Worm (Caenorhabditis elegans) whole organism, L4 larva: ENCODE results near the gene ZC443.4.

Source experiments
- F10B5.3 ChIP-seq: sonication (generic microtip); optimal IDR thresholded peaks from 2 replicates; lab custom pipeline; 2016; ENCODE audit warnings: mild to moderate bottlenecking, missing genetic modification characterization, missing compliant biosample characterization
- F37D6.2 ChIP-seq: sonication (generic microtip); optimal IDR thresholded peaks from 2 replicates; lab custom pipeline; 2016; ENCODE audit warnings: mild to moderate bottlenecking, missing genetic modification characterization, missing compliant biosample characterization
- F44E2.7 ChIP-seq: fragments of 200-800 bp; sonication (Bioruptor generic); IDR thresholded peaks from 2 replicates; pipeline ENCODE4 v2.1.2; 2022; ENCODE audit warnings: missing genetic modification characterization, missing compliant biosample characterization
- R02D3.7 ChIP-seq: fragments of 150-350 bp; sonication (generic microtip); optimal IDR thresholded peaks from 3 replicates; lab custom pipeline; 2014; ENCODE audit warnings: missing biosample characterization, missing genetic modification characterization
- T20F7.1 ChIP-seq: fragments of 200-800 bp; sonication (Bioruptor generic); optimal IDR thresholded peaks from 2 replicates; lab custom pipeline; 2018; ENCODE audit warnings: mild to moderate bottlenecking, missing genetic modification characterization, missing compliant biosample characterization
- Y48G9A.11 ChIP-seq: fragments of 200-800 bp; sonication (Bioruptor generic); IDR thresholded peaks from 2 replicates; pipeline ENCODE4 v1.3.6; 2022; ENCODE audit warnings: missing genetic modification reagents, missing genetic modification characterization, missing compliant biosample characterization
- ZK546.5 ChIP-seq, 2 experiments: sonication (generic microtip); optimal IDR thresholded peaks; 2 replicates each; lab custom pipeline; 2017; ENCODE audit warnings: missing biosample characterization in 2 of 2, missing genetic modification characterization in 2 of 2
- aha-1 ChIP-seq: fragments of 150-350 bp; peaks from one replicate; lab custom pipeline; 2014; ENCODE audit warnings: missing biosample characterization, missing genetic modification characterization
- attf-4 ChIP-seq: sonication (generic microtip); optimal IDR thresholded peaks from 3 replicates; lab custom pipeline; 2017; ENCODE audit warnings: missing biosample characterization, missing genetic modification characterization
- ceh-20 ChIP-seq: fragments of 200-800 bp; sonication (Bioruptor generic); IDR thresholded peaks from 2 replicates; pipeline ENCODE4 v1.3.6; 2022; ENCODE audit warnings: missing genetic modification reagents, missing genetic modification characterization, missing compliant biosample characterization
- ceh-44 ChIP-seq: fragments of 200-800 bp; sonication (Bioruptor generic); IDR thresholded peaks from 2 replicates; pipeline ENCODE4 v1.3.6; 2022; ENCODE audit warnings: missing genetic modification reagents, missing genetic modification characterization, missing compliant biosample characterization
- ceh-82 ChIP-seq: sonication (generic microtip); optimal IDR thresholded peaks from 2 replicates; lab custom pipeline; 2017; ENCODE audit warnings: missing biosample characterization, missing genetic modification characterization
- ces-1 ChIP-seq: fragments of 150-350 bp; sonication (generic microtip); optimal IDR thresholded peaks from 4 replicates; lab custom pipeline; 2014; ENCODE audit warnings: missing biosample characterization, missing genetic modification reagents, missing genetic modification characterization
- ctbp-1 ChIP-seq: fragments of 200-800 bp; sonication (Bioruptor generic); IDR thresholded peaks from 2 replicates; pipeline ENCODE4 v1.3.6; 2022; ENCODE audit warnings: missing genetic modification reagents, missing genetic modification characterization, missing compliant biosample characterization
- daf-12 ChIP-seq: fragments of 150-350 bp; optimal IDR thresholded peaks from 2 replicates; lab custom pipeline; 2014; ENCODE audit warnings: missing biosample characterization, missing genetic modification reagents, missing genetic modification characterization
- daf-8 ChIP-seq: fragments of 200-800 bp; sonication (Bioruptor generic); IDR thresholded peaks from 2 replicates; pipeline ENCODE4 v1.3.6; 2022; ENCODE audit warnings: missing genetic modification characterization, missing compliant biosample characterization
- dmd-6 ChIP-seq: fragments of 200-800 bp; sonication (Bioruptor generic); IDR thresholded peaks from 2 replicates; pipeline ENCODE4 v1.3.6; 2022; ENCODE audit warnings: missing genetic modification reagents, missing genetic modification characterization, missing compliant biosample characterization
- dmd-9 ChIP-seq: fragments of 200-800 bp; sonication (Bioruptor generic); IDR thresholded peaks from 2 replicates; pipeline ENCODE4 v1.3.6; 2022; ENCODE audit warnings: missing genetic modification reagents, missing genetic modification characterization, missing compliant biosample characterization
- dpl-1 ChIP-seq: fragments of 150-350 bp; optimal IDR thresholded peaks from 2 replicates; lab custom pipeline; 2014; ENCODE audit warnings: missing biosample characterization, missing genetic modification reagents, missing genetic modification characterization
- duxl-1 ChIP-seq: sonication (generic microtip); optimal IDR thresholded peaks from 2 replicates; lab custom pipeline; 2016; ENCODE audit warnings: mild to moderate bottlenecking, missing genetic modification characterization, moderate library complexity, missing compliant biosample characterization; ENCODE audit not compliant: poor library complexity
- dve-1 ChIP-seq: sonication (generic microtip); optimal IDR thresholded peaks from 2 replicates; lab custom pipeline; 2017; ENCODE audit warnings: antibody characterized with exemption, mild to moderate bottlenecking, missing genetic modification characterization, missing compliant biosample characterization; ENCODE audit not compliant: insufficient read depth
- fkh-10 ChIP-seq: fragments of 150-350 bp; optimal IDR thresholded peaks from 2 replicates; lab custom pipeline; 2014; ENCODE audit warnings: missing biosample characterization, missing genetic modification reagents, missing genetic modification characterization
- fos-1 ChIP-seq: fragments of 150-350 bp; optimal IDR thresholded peaks from 2 replicates; lab custom pipeline; 2014; ENCODE audit warnings: missing biosample characterization, missing genetic modification characterization
- hif-1 ChIP-seq, 2 experiments: sonication (generic microtip); optimal IDR thresholded peaks; 2 replicates each; lab custom pipeline; 2016 to 2017; ENCODE audit warnings: missing compliant biosample characterization in 2 of 2, missing genetic modification characterization in 2 of 2, missing genetic modification reagents in 2 of 2, missing genotype in 2 of 2, mild to moderate bottlenecking in 1 of 2
- hlh-11 ChIP-seq: fragments of 200-800 bp; sonication (Bioruptor generic); optimal IDR thresholded peaks from 2 replicates; lab custom pipeline; 2018; ENCODE audit warnings: mild to moderate bottlenecking, missing genetic modification characterization, missing compliant biosample characterization
- hlh-30 ChIP-seq: sonication (generic microtip); optimal IDR thresholded peaks from 2 replicates; lab custom pipeline; 2017; ENCODE audit warnings: antibody characterized with exemption, mild to moderate bottlenecking, missing genetic modification characterization, missing compliant biosample characterization; ENCODE audit not compliant: insufficient read depth
- lin-15B ChIP-seq: fragments of 150-350 bp; sonication (generic microtip); optimal IDR thresholded peaks from 3 replicates; lab custom pipeline; 2014; ENCODE audit warnings: missing biosample characterization, missing genetic modification characterization
- madf-9 ChIP-seq: fragments of 200-800 bp; sonication (Bioruptor generic); conservative IDR thresholded peaks from 2 replicates; pipeline ENCODE4 v1.3.6; 2022; ENCODE audit warnings: missing genetic modification reagents, missing genetic modification characterization, missing compliant biosample characterization
- mdl-1 ChIP-seq, 2 experiments: fragments of 150-350 bp in 1 of 2; sonication (generic microtip) in 1 of 2; optimal IDR thresholded peaks; 2 replicates each; lab custom pipeline; 2014 to 2017; ENCODE audit warnings: missing biosample characterization in 2 of 2, missing genetic modification characterization in 2 of 2
- mdt-29 ChIP-seq: fragments of 200-800 bp; sonication (Bioruptor generic); IDR thresholded peaks from 2 replicates; pipeline ENCODE4 v1.3.6; 2022; ENCODE audit warnings: missing genetic modification reagents, missing genetic modification characterization, missing compliant biosample characterization
- mep-1 ChIP-seq: fragments of 150-350 bp; sonication (generic microtip); optimal IDR thresholded peaks from 3 replicates; lab custom pipeline; 2014; ENCODE audit warnings: missing biosample characterization, missing genetic modification characterization
- mes-2 ChIP-seq: sonication (generic microtip); optimal IDR thresholded peaks from 2 replicates; lab custom pipeline; 2016; ENCODE audit warnings: missing genotype, mild to moderate bottlenecking, missing genetic modification characterization, missing compliant biosample characterization; ENCODE audit not compliant: poor library complexity, severe bottlenecking
- mxl-2 ChIP-seq: fragments of 200-800 bp; sonication (Bioruptor generic); conservative IDR thresholded peaks from 2 replicates; pipeline ENCODE4 v1.3.6; 2022; ENCODE audit warnings: missing genetic modification reagents, missing genetic modification characterization, missing compliant biosample characterization
- mxl-3 ChIP-seq: fragments of 200-800 bp; sonication (Bioruptor generic); optimal IDR thresholded peaks from 2 replicates; lab custom pipeline; 2018; ENCODE audit warnings: mild to moderate bottlenecking, missing genetic modification characterization, missing compliant biosample characterization
- nhr-10 ChIP-seq: fragments of 150-350 bp; optimal IDR thresholded peaks from 2 replicates; lab custom pipeline; 2014; ENCODE audit warnings: missing biosample characterization, missing genetic modification characterization
- nhr-11 ChIP-seq: fragments of 150-350 bp; optimal IDR thresholded peaks from 2 replicates; lab custom pipeline; 2014; ENCODE audit warnings: missing biosample characterization, missing genetic modification characterization
- nhr-41 ChIP-seq: fragments of 200-800 bp; sonication (Bioruptor generic); IDR thresholded peaks from 2 replicates; pipeline ENCODE4 v1.3.6; 2022; ENCODE audit warnings: missing genetic modification reagents, missing genetic modification characterization, missing compliant biosample characterization
- nhr-42 ChIP-seq: fragments of 200-800 bp; sonication (Bioruptor generic); IDR thresholded peaks from 2 replicates; pipeline ENCODE4 v1.3.6; 2022; ENCODE audit warnings: missing genetic modification characterization, missing compliant biosample characterization
- nhr-48 ChIP-seq: sonication (generic microtip); optimal IDR thresholded peaks from 2 replicates; lab custom pipeline; 2016; ENCODE audit warnings: mild to moderate bottlenecking, missing genetic modification characterization, missing compliant biosample characterization
- nhr-6 ChIP-seq: fragments of 150-350 bp; optimal IDR thresholded peaks from 2 replicates; lab custom pipeline; 2014; ENCODE audit warnings: missing biosample characterization, missing genetic modification characterization
- rbr-2 ChIP-seq: sonication (generic microtip); optimal IDR thresholded peaks from 2 replicates; lab custom pipeline; 2016; ENCODE audit warnings: missing genotype, missing genetic modification characterization, missing compliant biosample characterization
- saeg-2 ChIP-seq: fragments of 200-800 bp; sonication (Bioruptor generic); IDR thresholded peaks from 2 replicates; pipeline ENCODE4 v1.3.6; 2022; ENCODE audit warnings: missing genetic modification reagents, missing genetic modification characterization, missing compliant biosample characterization
- set-16 ChIP-seq: fragments of 200-800 bp; sonication (Bioruptor generic); IDR thresholded peaks from 2 replicates; pipeline ENCODE4 v1.3.6; 2022; ENCODE audit warnings: missing genetic modification reagents, missing genetic modification characterization, missing compliant biosample characterization
- snpc-4 ChIP-seq: fragments of 150-350 bp; optimal IDR thresholded peaks from 2 replicates; lab custom pipeline; 2014; ENCODE audit warnings: missing biosample characterization, missing genetic modification characterization
- tra-1 ChIP-seq: fragments of 200-800 bp; sonication (Bioruptor generic); IDR thresholded peaks from 2 replicates; pipeline ENCODE4 v1.3.6; 2022; ENCODE audit warnings: missing genetic modification reagents, missing genetic modification characterization, missing compliant biosample characterization
- unc-62 ChIP-seq, 3 experiments: fragments of 150-350 bp in 1 of 3; sonication (generic microtip); optimal IDR thresholded peaks in 2 of 3; peaks in 1 of 3; 1 replicate in 1 of 3; 2 replicates in 2 of 3; lab custom pipeline; 2014 to 2017; ENCODE audit warnings: missing biosample characterization in 3 of 3, missing genetic modification characterization in 3 of 3, missing genetic modification reagents in 3 of 3, missing genotype in 1 of 3
- zfp-2 ChIP-seq: sonication (generic microtip); optimal IDR thresholded peaks from 2 replicates; lab custom pipeline; 2016; ENCODE audit warnings: mild to moderate bottlenecking, missing genetic modification characterization, missing compliant biosample characterization
- zfp-3 ChIP-seq: fragments of 200-800 bp; sonication (Bioruptor generic); conservative IDR thresholded peaks from 2 replicates; pipeline ENCODE4 v1.3.6; 2022; ENCODE audit warnings: missing genetic modification reagents, missing genetic modification characterization, missing compliant biosample characterization
- zip-2 ChIP-seq: fragments of 150-350 bp; optimal IDR thresholded peaks from 2 replicates; lab custom pipeline; 2014; ENCODE audit warnings: missing biosample characterization, missing genetic modification characterization
- ztf-11 ChIP-seq: fragments of 150-350 bp; optimal IDR thresholded peaks from 2 replicates; lab custom pipeline; 2014; ENCODE audit warnings: missing biosample characterization, missing genetic modification characterization

ZC443.4 gene

ce11 chrV:12815386-12815785, 4.3 kb downstream of the ZC443.4 start (continued):
- no peak for TF ChIP-seq saeg-2 (GFP tag; lab: Robert Waterston, UW)
- peak; percentile 0 for TF ChIP-seq hlh-11 (tag; lab: Kevin White, UChicago)
- TF ChIP-seq mes-2: no peak

ce11 chrV:12814481-12814882, 5.2 kb downstream of the ZC443.4 start:
- no peak for TF ChIP-seq madf-9 (GFP tag; lab: Robert Waterston, UW)
- TF ChIP-seq R02D3.7: no peak
- no peak for TF ChIP-seq mxl-2 (GFP tag; lab: Robert Waterston, UW)
- peak in 1 of 2 experiments; percentile 98 for TF ChIP-seq unc-62 (GFP tag; optimal IDR thresholded peaks at IDR 0.05 in 1 of 2; lab: Kevin White, UChicago)
- no peak for TF ChIP-seq unc-62 (tag; optimal IDR thresholded peaks at IDR 0.05; lab: Kevin White, UChicago)
- peak; percentile 88 for TF ChIP-seq set-16 (GFP tag; lab: Robert Waterston, UW)
- TF ChIP-seq Y48G9A.11: no peak
- peak; percentile 72 for TF ChIP-seq ceh-20
- no peak for TF ChIP-seq F44E2.7 (GFP tag; lab: Robert Waterston, UW)
- TF ChIP-seq nhr-11: peak; percentile 83
- no peak for TF ChIP-seq zip-2
- peak; percentile 93 for TF ChIP-seq hlh-30
- TF ChIP-seq ztf-11 (tag; lab: Kevin White, UChicago): no peak
- TF ChIP-seq mdl-1 (tag; optimal IDR thresholded peaks at IDR 0.05; lab: Kevin White, UChicago): peak; percentile 43 to 88
- TF ChIP-seq ZK546.5 (tag; optimal IDR thresholded peaks at IDR 0.05; lab: Kevin White, UChicago): no peak
- TF ChIP-seq ctbp-1 (GFP tag; lab: Robert Waterston, UW): peak; percentile 82
- TF ChIP-seq F37D6.2 (tag; lab: Kevin White, UChicago): peak; percentile 70
- no peak for TF ChIP-seq T20F7.1 (GFP tag; lab: Kevin White, UChicago)
- no peak for TF ChIP-seq lin-15B (tag; lab: Kevin White, UChicago)
- no peak for TF ChIP-seq nhr-48 (tag; lab: Kevin White, UChicago)
- peak; percentile 53 for TF ChIP-seq mxl-3 (GFP tag; lab: Kevin White, UChicago)
- TF ChIP-seq F10B5.3: no peak
- TF ChIP-seq nhr-41: no peak
- TF ChIP-seq dve-1 (tag; lab: Kevin White, UChicago): peak; percentile 21
- TF ChIP-seq mdt-29 (GFP tag; lab: Robert Waterston, UW): no peak
- TF ChIP-seq hif-1 (tag; optimal IDR thresholded peaks at IDR 0.05; lab: Kevin White, UChicago): peak in 1 of 2 experiments; percentile 65
- no peak for TF ChIP-seq ceh-44 (GFP tag; lab: Robert Waterston, UW)
- TF ChIP-seq ceh-82 (tag; lab: Kevin White, UChicago): no peak
- no peak for TF ChIP-seq daf-12 (tag; lab: Kevin White, UChicago)
- no peak for TF ChIP-seq ces-1 (GFP tag; lab: Kevin White, UChicago)
- TF ChIP-seq nhr-6 (tag; lab: Kevin White, UChicago): peak; percentile 71
- no peak for TF ChIP-seq saeg-2 (GFP tag; lab: Robert Waterston, UW)
- TF ChIP-seq tra-1 (GFP tag; lab: Robert Waterston, UW): no peak
- TF ChIP-seq daf-8 (GFP tag; lab: Robert Waterston, UW): no peak
- TF ChIP-seq dpl-1 (GFP tag; lab: Kevin White, UChicago): no peak
- no peak for TF ChIP-seq snpc-4 (tag; lab: Kevin White, UChicago)
- TF ChIP-seq nhr-42 (GFP tag; lab: Robert Waterston, UW): no peak
- peak; percentile 68 for TF ChIP-seq mep-1 (tag; lab: Kevin White, UChicago)
- no peak for TF ChIP-seq duxl-1
- TF ChIP-seq fos-1 (tag; lab: Kevin White, UChicago): no peak
- no peak for TF ChIP-seq zfp-3 (GFP tag; lab: Robert Waterston, UW)
- no peak for TF ChIP-seq zfp-2 (tag; lab: Kevin White, UChicago)
- peak; percentile 65 for TF ChIP-seq fkh-10 (GFP tag; lab: Kevin White, UChicago)
- no peak for TF ChIP-seq attf-4
- no peak for TF ChIP-seq dmd-9 (GFP tag; lab: Robert Waterston, UW)
- TF ChIP-seq rbr-2 (tag; lab: Kevin White, UChicago): peak; percentile 72
- peak; percentile 51; the same call in 1 of the 2 replicates for TF ChIP-seq dmd-6 (GFP tag; lab: Robert Waterston, UW)
- TF ChIP-seq nhr-10 (tag; lab: Kevin White, UChicago): no peak
- TF ChIP-seq aha-1 (tag; lab: Kevin White, UChicago): peak; percentile 94
